Worm (Caenorhabditis elegans) whole organism, L1 larva: ENCODE data around the gene F26A1.19.

Experiments used
- C04F5.9 ChIP-seq: sonication (generic microtip); optimal IDR thresholded peaks from 2 replicates; lab custom pipeline; 2016; ENCODE audit warnings: missing genetic modification characterization, missing compliant biosample characterization
- C16A3.4 ChIP-seq: fragments of 150-350 bp; optimal IDR thresholded peaks from 2 replicates; lab custom pipeline; 2014; ENCODE audit warnings: missing biosample characterization, missing genetic modification characterization
- C34B4.2 ChIP-seq: sonication (generic microtip); optimal IDR thresholded peaks from 2 replicates; lab custom pipeline; 2017; ENCODE audit warnings: mild to moderate bottlenecking, missing genetic modification characterization, missing compliant biosample characterization
- F16B12.6 ChIP-seq: fragments of 150-350 bp; optimal IDR thresholded peaks from 2 replicates; lab custom pipeline; 2014; ENCODE audit warnings: missing biosample characterization, missing genetic modification characterization
- aly-2 ChIP-seq: fragments of 150-350 bp; optimal IDR thresholded peaks from 2 replicates; lab custom pipeline; 2014; ENCODE audit warnings: missing biosample characterization, missing genetic modification characterization
- blmp-1 ChIP-seq: fragments of 150-350 bp; optimal IDR thresholded peaks from 2 replicates; lab custom pipeline; 2014; ENCODE audit warnings: missing biosample characterization, missing genetic modification characterization
- ceh-63 ChIP-seq: fragments of 200-800 bp; sonication (Bioruptor generic); optimal IDR thresholded peaks from 2 replicates; lab custom pipeline; 2018; ENCODE audit warnings: mild to moderate bottlenecking, missing genetic modification characterization, missing compliant biosample characterization
- ceh-82 ChIP-seq, 3 experiments: fragments of 150-350 bp in 1 of 3; sonication (generic microtip) in 2 of 3; optimal IDR thresholded peaks; 2 replicates each; lab custom pipeline; 2014 to 2017; ENCODE audit warnings: missing biosample characterization in 3 of 3, missing genetic modification characterization in 3 of 3
- ceh-90 ChIP-seq: sonication (generic microtip); optimal IDR thresholded peaks from 2 replicates; lab custom pipeline; 2016; ENCODE audit warnings: missing genetic modification characterization, missing compliant biosample characterization
- ces-1 ChIP-seq: fragments of 150-350 bp; optimal IDR thresholded peaks from 2 replicates; lab custom pipeline; 2014; ENCODE audit warnings: missing biosample characterization, missing genetic modification reagents, missing genetic modification characterization
- dpl-1 ChIP-seq, 3 experiments: fragments of 150-350 bp in 2 of 3; sonication (generic microtip) in 1 of 3; optimal IDR thresholded peaks; 2 replicates each; lab custom pipeline; 2014 to 2017; ENCODE audit warnings: missing biosample characterization in 3 of 3, missing genetic modification characterization in 3 of 3, missing genetic modification reagents in 3 of 3
- dsc-1 ChIP-seq: sonication (generic microtip); optimal IDR thresholded peaks from 2 replicates; lab custom pipeline; 2016; ENCODE audit warnings: mild to moderate bottlenecking, missing genetic modification characterization, missing compliant biosample characterization
- efl-1 ChIP-seq, 4 experiments: fragments of 150-350 bp; optimal IDR thresholded peaks in 3 of 4; peaks in 1 of 4; 1 replicate in 1 of 4; 2 replicates in 3 of 4; lab custom pipeline; 2014; ENCODE audit warnings: missing biosample characterization in 2 of 4, missing genetic modification characterization in 2 of 4, missing genetic modification reagents in 2 of 4
- egl-13 ChIP-seq: sonication (generic microtip); optimal IDR thresholded peaks from 2 replicates; lab custom pipeline; 2016; ENCODE audit warnings: missing genotype, missing genetic modification reagents, missing genetic modification characterization, missing compliant biosample characterization
- elt-3 ChIP-seq, 6 experiments: fragments of 150-350 bp in 1 of 6; sonication (generic microtip); optimal IDR thresholded peaks; 2 replicates each; lab custom pipeline; 2017 to 2018; ENCODE audit warnings: missing biosample characterization in 6 of 6, missing genetic modification characterization in 6 of 6, inconsistent platforms in 1 of 6
- fos-1 ChIP-seq: fragments of 150-350 bp; optimal IDR thresholded peaks from 2 replicates; lab custom pipeline; 2014; ENCODE audit warnings: missing biosample characterization, missing genetic modification characterization
- hlh-17 ChIP-seq: fragments of 200-800 bp; sonication (Bioruptor generic); optimal IDR thresholded peaks from 2 replicates; lab custom pipeline; 2018; ENCODE audit warnings: missing genetic modification characterization, mild to moderate bottlenecking, missing compliant biosample characterization, moderate library complexity, borderline replicate concordance
- hlh-4 ChIP-seq: sonication (generic microtip); optimal IDR thresholded peaks from 2 replicates; lab custom pipeline; 2016; ENCODE audit warnings: mild to moderate bottlenecking, missing genetic modification characterization, missing compliant biosample characterization
- irx-1 ChIP-seq: sonication (generic microtip); optimal IDR thresholded peaks from 2 replicates; lab custom pipeline; 2016; ENCODE audit warnings: missing genetic modification characterization, missing compliant biosample characterization
- jun-1 ChIP-seq: fragments of 150-350 bp; optimal IDR thresholded peaks from 2 replicates; lab custom pipeline; 2014; ENCODE audit warnings: missing biosample characterization, missing genetic modification reagents, missing genetic modification characterization
- lin-13 ChIP-seq: fragments of 150-350 bp; optimal IDR thresholded peaks from 2 replicates; lab custom pipeline; 2014; ENCODE audit warnings: missing biosample characterization, missing genetic modification reagents, missing genetic modification characterization
- lin-14 ChIP-seq: fragments of 200-800 bp; sonication (Bioruptor generic); optimal IDR thresholded peaks from 2 replicates; lab custom pipeline; 2018; ENCODE audit warnings: mild to moderate bottlenecking, missing genetic modification characterization, moderate library complexity, missing compliant biosample characterization
- lin-35 ChIP-seq, 2 experiments: fragments of 150-350 bp; optimal IDR thresholded peaks; 2 replicates each; lab custom pipeline; 2014; ENCODE audit warnings: missing biosample characterization in 2 of 2, missing genetic modification characterization in 2 of 2, missing genetic modification reagents in 2 of 2
- lir-3 ChIP-seq: sonication (generic microtip); optimal IDR thresholded peaks from 2 replicates; lab custom pipeline; 2016; ENCODE audit warnings: mild to moderate bottlenecking, missing genetic modification characterization, moderate library complexity, missing compliant biosample characterization; ENCODE audit not compliant: poor library complexity
- mab-9 ChIP-seq: fragments of 200-800 bp; sonication (Bioruptor generic); IDR thresholded peaks from 2 replicates; pipeline ENCODE4 v1.3.6; 2022; ENCODE audit warnings: missing genetic modification reagents, missing genetic modification characterization, missing compliant biosample characterization
- mdl-1 ChIP-seq, 2 experiments: fragments of 150-350 bp; optimal IDR thresholded peaks; 2 replicates each; lab custom pipeline; 2014 to 2017; ENCODE audit warnings: missing biosample characterization in 2 of 2, missing genetic modification characterization in 2 of 2, inconsistent platforms in 1 of 2
- mep-1 ChIP-seq: fragments of 150-350 bp; optimal IDR thresholded peaks from 2 replicates; lab custom pipeline; 2014; ENCODE audit warnings: missing biosample characterization, missing genetic modification characterization
- nhr-20 ChIP-seq: sonication (generic microtip); optimal IDR thresholded peaks from 2 replicates; lab custom pipeline; 2016; ENCODE audit warnings: mild to moderate bottlenecking, missing genetic modification characterization, missing compliant biosample characterization
- nhr-237 ChIP-seq: fragments of 150-350 bp; optimal IDR thresholded peaks from 2 replicates; lab custom pipeline; 2014; ENCODE audit warnings: missing biosample characterization, missing genetic modification characterization
- nhr-47 ChIP-seq: sonication (generic microtip); optimal IDR thresholded peaks from 2 replicates; lab custom pipeline; 2016; ENCODE audit warnings: mild to moderate bottlenecking, missing genetic modification characterization, moderate library complexity, missing compliant biosample characterization
- nhr-71 ChIP-seq: sonication (generic microtip); optimal IDR thresholded peaks from 2 replicates; lab custom pipeline; 2016; ENCODE audit warnings: mild to moderate bottlenecking, missing genetic modification characterization, moderate library complexity, missing compliant biosample characterization
- nhr-76 ChIP-seq: sonication (generic microtip); optimal IDR thresholded peaks from 2 replicates; lab custom pipeline; 2017; ENCODE audit warnings: missing biosample characterization, missing genetic modification characterization
- nhr-77 ChIP-seq: fragments of 150-350 bp; optimal IDR thresholded peaks from 2 replicates; lab custom pipeline; 2014; ENCODE audit warnings: missing biosample characterization, missing genetic modification characterization
- nhr-85 ChIP-seq: sonication (generic microtip); peaks from one replicate; lab custom pipeline; 2016; ENCODE audit warnings: missing genetic modification characterization, inconsistent platforms, missing compliant biosample characterization
- nhr-90 ChIP-seq: sonication (generic microtip); optimal IDR thresholded peaks from 2 replicates; lab custom pipeline; 2016; ENCODE audit warnings: mild to moderate bottlenecking, missing genetic modification characterization, missing compliant biosample characterization; ENCODE audit not compliant: poor library complexity
- pqm-1 ChIP-seq: sonication (generic microtip); optimal IDR thresholded peaks from 3 replicates; lab custom pipeline; 2017; ENCODE audit warnings: missing biosample characterization, missing genetic modification characterization
- rnt-1 ChIP-seq: sonication (generic microtip); optimal IDR thresholded peaks from 2 replicates; lab custom pipeline; 2016; ENCODE audit warnings: mild to moderate bottlenecking, missing genetic modification characterization, moderate library complexity, missing compliant biosample characterization
- snpc-4 ChIP-seq: fragments of 150-350 bp; optimal IDR thresholded peaks from 2 replicates; lab custom pipeline; 2014; ENCODE audit warnings: missing biosample characterization, missing genetic modification characterization
- snu-23 ChIP-seq: sonication (generic microtip); optimal IDR thresholded peaks from 2 replicates; lab custom pipeline; 2016; ENCODE audit warnings: missing genetic modification characterization, missing compliant biosample characterization
- sox-4 ChIP-seq: sonication (generic microtip); optimal IDR thresholded peaks from 2 replicates; lab custom pipeline; 2016; ENCODE audit warnings: missing genetic modification characterization, missing compliant biosample characterization
- swsn-7 ChIP-seq: sonication (generic microtip); optimal IDR thresholded peaks from 2 replicates; lab custom pipeline; 2016; ENCODE audit warnings: missing genetic modification characterization, missing compliant biosample characterization
- tbx-2 ChIP-seq: sonication (generic microtip); optimal IDR thresholded peaks from 2 replicates; lab custom pipeline; 2016; ENCODE audit warnings: missing genetic modification characterization, missing compliant biosample characterization
- unc-86 ChIP-seq: sonication (generic microtip); optimal IDR thresholded peaks from 2 replicates; lab custom pipeline; 2016; ENCODE audit warnings: missing genetic modification characterization, missing compliant biosample characterization
- xbp-1 ChIP-seq: sonication (generic microtip); optimal IDR thresholded peaks from 2 replicates; lab custom pipeline; 2016; ENCODE audit warnings: missing genetic modification characterization, missing compliant biosample characterization
- zag-1 ChIP-seq: fragments of 150-350 bp; optimal IDR thresholded peaks from 2 replicates; lab custom pipeline; 2014; ENCODE audit warnings: missing biosample characterization, missing genetic modification characterization
- zip-4 ChIP-seq: fragments of 200-800 bp; sonication (Bioruptor generic); optimal IDR thresholded peaks from 2 replicates; lab custom pipeline; 2018; ENCODE audit warnings: mild to moderate bottlenecking, missing genetic modification characterization, moderate library complexity, missing compliant biosample characterization
- ztf-4 ChIP-seq: fragments of 150-350 bp; optimal IDR thresholded peaks from 2 replicates; lab custom pipeline; 2014; ENCODE audit warnings: missing biosample characterization, missing genetic modification characterization

The F26A1.19 gene

ce11 chrIII:4837429-4837828 is at the start of gene F26A1.19, which contains the start of gene acbp-7:
TSS of gene F26A1.19 (plus strand) at chrIII:4837731.
TSS of gene acbp-7 (plus strand) at chrIII:4837729.
- no peak for TF ChIP-seq ztf-4 (tag; lab: Kevin White, UChicago)

ce11 chrIII:4792560-4793136 is 44.9 kb upstream of the F26A1.19 start, which contains the start of gene mip-1:
TSS of gene mip-1 (plus strand) at chrIII:4793086.
- TF ChIP-seq ceh-90 (tag; lab: Kevin White, UChicago) (no peak), xbp-1 (tag; lab: Kevin White, UChicago) (no peak), unc-86 (tag; lab: Kevin White, UChicago) (no peak), ceh-63 (no peak), nhr-76 (no peak), rnt-1 (no peak), egl-13 (tag; lab: Kevin White, UChicago) (no peak), tbx-2 (tag; lab: Kevin White, UChicago) (no peak), hlh-17 (no peak), swsn-7 (tag; lab: Kevin White, UChicago) (no peak), aly-2 (no peak), nhr-47 (no peak), blmp-1 (tag; lab: Kevin White, UChicago) (no peak), mab-9 (no peak), hlh-4 (no peak), zag-1 (tag; lab: Kevin White, UChicago) (no peak)

ce11 chrIII:4796039-4796438 is 41.5 kb upstream of the F26A1.19 start:
- TF ChIP-seq C34B4.2 (tag; lab: Kevin White, UChicago) = no peak
- TF ChIP-seq fos-1 (tag; lab: Kevin White, UChicago) = peak; percentile 99
- peak; percentile 63 for TF ChIP-seq nhr-20 (tag; lab: Kevin White, UChicago)
- no peak for TF ChIP-seq ces-1 (GFP tag; lab: Kevin White, UChicago)
- TF ChIP-seq efl-1 (optimal IDR thresholded peaks at IDR 0.05; lab: Kevin White, UChicago) = peak; percentile 78 to 80
- TF ChIP-seq efl-1 (GFP tag; optimal IDR thresholded peaks at IDR 0.05 in 1 of 2; lab: Kevin White, UChicago) = peak; percentile 60 to 96
- TF ChIP-seq C16A3.4 = peak; percentile 62
- peak; percentile 80 for TF ChIP-seq blmp-1 (tag; lab: Kevin White, UChicago)
- TF ChIP-seq tbx-2 (tag; lab: Kevin White, UChicago) = peak; percentile 56
- TF ChIP-seq nhr-85 (tag; lab: Kevin White, UChicago) = peak; percentile 54
- TF ChIP-seq dsc-1 (tag; lab: Kevin White, UChicago) = no peak
- peak; percentile 53 to 79 for TF ChIP-seq lin-35 (GFP tag; optimal IDR thresholded peaks at IDR 0.05; lab: Kevin White, UChicago)
- peak; percentile 46 for TF ChIP-seq xbp-1 (tag; lab: Kevin White, UChicago)
- TF ChIP-seq hlh-17 = no peak
- TF ChIP-seq mdl-1 (tag; optimal IDR thresholded peaks at IDR 0.05; lab: Kevin White, UChicago) = peak; percentile 4 to 69
- TF ChIP-seq nhr-47 = peak; percentile 54
- TF ChIP-seq nhr-77 = peak; percentile 67
- TF ChIP-seq nhr-90 (tag; lab: Kevin White, UChicago) = peak; percentile 50
- TF ChIP-seq nhr-237 (tag; lab: Kevin White, UChicago) = peak; percentile 5
- TF ChIP-seq F16B12.6 = peak; percentile 57
- peak; percentile 58 for TF ChIP-seq snpc-4 (tag; lab: Kevin White, UChicago)
- TF ChIP-seq snu-23 (GFP tag; lab: Kevin White, UChicago) = peak; percentile 72
- peak; percentile 22 for TF ChIP-seq lir-3 (tag; lab: Kevin White, UChicago)
- peak; percentile 96 for TF ChIP-seq jun-1 (tag; lab: Kevin White, UChicago)
- peak in 3 of 6 experiments; percentile 3 to 78 (median 38) for TF ChIP-seq elt-3 (tag; optimal IDR thresholded peaks at IDR 0.05; lab: Kevin White, UChicago)
- TF ChIP-seq zag-1 (tag; lab: Kevin White, UChicago) = no peak
- TF ChIP-seq mab-9 = no peak
- peak; percentile 44 for TF ChIP-seq rnt-1
- no peak for TF ChIP-seq lin-13 (GFP tag; lab: Kevin White, UChicago)
- TF ChIP-seq lin-14 (GFP tag; lab: Kevin White, UChicago) = peak; percentile 93
- peak; percentile 85 for TF ChIP-seq mep-1
- TF ChIP-seq nhr-71 = peak; percentile 71
- no peak for TF ChIP-seq irx-1
- peak; percentile 2 to 53 (median 49) for TF ChIP-seq ceh-82 (tag; optimal IDR thresholded peaks at IDR 0.05; lab: Kevin White, UChicago)
- no peak for TF ChIP-seq zip-4 (GFP tag; lab: Kevin White, UChicago)
- peak; percentile 15 for TF ChIP-seq C04F5.9
- TF ChIP-seq egl-13 (tag; lab: Kevin White, UChicago) = no peak
- TF ChIP-seq ztf-4 (tag; lab: Kevin White, UChicago) = no peak
- TF ChIP-seq sox-4 (tag; lab: Kevin White, UChicago) = no peak
- peak; percentile 52 to 67 (median 61) for TF ChIP-seq dpl-1 (GFP tag; optimal IDR thresholded peaks at IDR 0.05; lab: Kevin White, UChicago)
- no peak for TF ChIP-seq pqm-1 (tag; lab: Kevin White, UChicago)
